Fruit fly (Drosophila melanogaster) whole organism, adult: ENCODE measurements around the gene CG31089.

ENCODE experiments used
- CG1620 ChIP-seq: fragments of 200-800 bp; sonication (Bioruptor generic); optimal IDR thresholded peaks from 2 replicates; lab custom pipeline; 2016; ENCODE audit warnings: missing biosample characterization, missing genetic modification characterization
- CG7101 ChIP-seq: fragments of 200-800 bp; sonication (Bioruptor generic); optimal IDR thresholded peaks from 2 replicates; lab custom pipeline; 2018; ENCODE audit warnings: missing biosample characterization, mild to moderate bottlenecking, missing genetic modification characterization, moderate library complexity
- Clk ChIP-seq: fragments of 200-800 bp; sonication (Bioruptor generic); optimal IDR thresholded peaks from 2 replicates; lab custom pipeline; 2017; ENCODE audit warnings: missing biosample characterization, missing genetic modification characterization
- Crg-1 ChIP-seq: fragments of 200-800 bp; sonication (Bioruptor generic); optimal IDR thresholded peaks from 2 replicates; lab custom pipeline; 2016; ENCODE audit warnings: missing biosample characterization, missing genetic modification characterization
- Hr96 ChIP-seq: fragments of 200-800 bp; sonication (Bioruptor generic); optimal IDR thresholded peaks from 2 replicates; lab custom pipeline; 2016; ENCODE audit warnings: missing biosample characterization, missing genetic modification characterization
- Mnt ChIP-seq: fragments of 200-800 bp; sonication (Bioruptor generic); optimal IDR thresholded peaks from 2 replicates; lab custom pipeline; 2016; ENCODE audit warnings: missing biosample characterization, mild to moderate bottlenecking, missing genetic modification characterization
- cic ChIP-seq: fragments of 200-800 bp; sonication (Bioruptor generic); optimal IDR thresholded peaks from 2 replicates; lab custom pipeline; 2017; ENCODE audit warnings: missing biosample characterization, mild to moderate bottlenecking, missing genetic modification characterization, moderate library complexity
- kay ChIP-seq: fragments of 200-800 bp; sonication (Bioruptor generic); peaks from one replicate; lab custom pipeline; 2016; ENCODE audit warnings: missing biosample characterization, missing genetic modification characterization, borderline replicate concordance
- ovo ChIP-seq: fragments of 200-800 bp; sonication (Bioruptor generic); optimal IDR thresholded peaks from 2 replicates; lab custom pipeline; 2016; ENCODE audit warnings: missing biosample characterization, missing genetic modification characterization
- pad ChIP-seq: fragments of 200-800 bp; sonication (Bioruptor generic); optimal IDR thresholded peaks from 3 replicates; lab custom pipeline; 2017; ENCODE audit warnings: missing biosample characterization, missing genetic modification characterization, mild to moderate bottlenecking, moderate library complexity, missing genetic modification reagents
- tj ChIP-seq: fragments of 200-800 bp; sonication (Bioruptor generic); optimal IDR thresholded peaks from 3 replicates; lab custom pipeline; 2017; ENCODE audit warnings: missing biosample characterization, mild to moderate bottlenecking, missing genetic modification characterization, moderate library complexity
- toe ChIP-seq: fragments of 200-800 bp; sonication (Bioruptor generic); optimal IDR thresholded peaks from 2 replicates; lab custom pipeline; 2016; ENCODE audit warnings: missing biosample characterization, missing genetic modification characterization

dm6 chr3R:25880971-25881809 is 21.3 kb upstream of the CG31089 start, which contains the start of gene Tsp96F:
- TF ChIP-seq toe (GFP tag; lab: Kevin White, UChicago) (no peak), tj (GFP tag; lab: Kevin White, UChicago) (no peak), Crg-1 (GFP tag; lab: Kevin White, UChicago) (no peak), pad (GFP tag; lab: Kevin White, UChicago) (no peak), Clk (GFP tag; lab: Kevin White, UChicago) (no peak), kay (no peak), CG1620 (GFP tag; lab: Kevin White, UChicago) (no peak), Hr96 (GFP tag; lab: Kevin White, UChicago) (no peak), ovo (GFP tag; lab: Kevin White, UChicago) (no peak), CG7101 (tag; lab: Kevin White, UChicago) (no peak), cic (GFP tag; lab: Kevin White, UChicago) (no peak), Mnt (GFP tag; lab: Kevin White, UChicago) (no peak)
